Worm (Caenorhabditis elegans): ENCODE results near the gene sdz-36.
A peak's percentile ranks its signal among the peaks of the same experiment; 100 is the strongest.

Gene sdz-36

ce11 chrIV:9673206-9673605 is 17.5 kb upstream of the sdz-36 start:
- TF ChIP-seq lin-13 (GFP tag; optimal IDR thresholded peaks at IDR 0.05) (no peak), Y116A8C.19 (tag; optimal IDR thresholded peaks at IDR 0.05; ENCODE audit: borderline replicate concordance) (no peak), tlp-1 (tag; optimal IDR thresholded peaks at IDR 0.05) (no peak), blmp-1 (tag; optimal IDR thresholded peaks at IDR 0.05) (peak; percentile 30), lin-15B (tag; optimal IDR thresholded peaks at IDR 0.05) (no peak), ama-1 (optimal IDR thresholded peaks at IDR 0.05) (no peak), mep-1 (tag; optimal IDR thresholded peaks at IDR 0.05) (no peak), unc-30 (tag; optimal IDR thresholded peaks at IDR 0.05) (no peak), lsy-2 (tag; optimal IDR thresholded peaks at IDR 0.05) (no peak), dsc-1 (tag; optimal IDR thresholded peaks at IDR 0.05) (no peak), nhr-85 (tag) (peak; percentile 59), snpc-4 (tag; optimal IDR thresholded peaks at IDR 0.05) (no peak)

ce11 chrIV:9673683-9674336 is 16.9 kb upstream of the sdz-36 start:
- TF ChIP-seq nhr-237 (tag; optimal IDR thresholded peaks at IDR 0.05) (no peak), mep-1 (tag; optimal IDR thresholded peaks at IDR 0.05) (no peak), lin-15B (tag; optimal IDR thresholded peaks at IDR 0.05) (no peak), nhr-71 (tag; optimal IDR thresholded peaks at IDR 0.05) (peak; percentile 60), nhr-84 (tag; optimal IDR thresholded peaks at IDR 0.05) (no peak), sox-4 (tag; optimal IDR thresholded peaks at IDR 0.05) (peak; percentile 34), fkh-10 (GFP tag; optimal IDR thresholded peaks at IDR 0.05) (peak; percentile 57), egl-13 (tag; optimal IDR thresholded peaks at IDR 0.05) (peak; percentile 38), jun-1 (tag; optimal IDR thresholded peaks at IDR 0.05) (no peak), lin-35 (GFP tag; optimal IDR thresholded peaks at IDR 0.05) (no peak), xbp-1 (tag; optimal IDR thresholded peaks at IDR 0.05) (no peak), fkh-8 (tag; optimal IDR thresholded peaks at IDR 0.05) (peak; percentile 86), dsc-1 (tag; optimal IDR thresholded peaks at IDR 0.05) (peak; percentile 65), ztf-11 (tag; optimal IDR thresholded peaks at IDR 0.05) (no peak), nhr-85 (tag) (peak; percentile 82), skn-1 (tag; optimal IDR thresholded peaks at IDR 0.05) (no peak), aha-1 (tag; optimal IDR thresholded peaks at IDR 0.05) (no peak), nhr-47 (tag; optimal IDR thresholded peaks at IDR 0.05) (peak; percentile 42), nhr-20 (tag; optimal IDR thresholded peaks at IDR 0.05) (peak; percentile 87), grh-1 (GFP tag; IDR thresholded peaks at IDR 0.05) (no peak), lin-14 (GFP tag; optimal IDR thresholded peaks at IDR 0.05) (peak; percentile 53), dpl-1 (GFP tag; optimal IDR thresholded peaks at IDR 0.05) (no peak)

ce11 chrIV:9675572-9675971 is 15.2 kb upstream of the sdz-36 start, which contains the start of gene nhr-34:
TSS of gene nhr-34 (minus strand) at chrIV:9675672.
- peak in 1 of 2 experiments; percentile 10 for TF ChIP-seq lsy-2 (tag; optimal IDR thresholded peaks at IDR 0.05)
- no peak for TF ChIP-seq nhr-85 (tag)
- TF ChIP-seq mef-2 (tag; optimal IDR thresholded peaks at IDR 0.05), result no peak
- peak; percentile 8 for TF ChIP-seq blmp-1 (tag; optimal IDR thresholded peaks at IDR 0.05)
- TF ChIP-seq lin-14 (GFP tag; optimal IDR thresholded peaks at IDR 0.05), result peak; percentile 19

- TF ChIP-seq hpl-2 (GFP tag; optimal IDR thresholded peaks at IDR 0.05) (no peak), irx-1 (tag; optimal IDR thresholded peaks at IDR 0.05) (no peak), lin-35 (GFP tag; optimal IDR thresholded peaks at IDR 0.05) (peak in 1 of 2 experiments; percentile 58), sptf-1 (tag; optimal IDR thresholded peaks at IDR 0.05) (no peak), ceh-63 (GFP tag; optimal IDR thresholded peaks at IDR 0.05) (no peak), nhr-77 (tag; optimal IDR thresholded peaks at IDR 0.05) (no peak), lin-14 (GFP tag; optimal IDR thresholded peaks at IDR 0.05) (peak; percentile 24), elt-3 (tag; optimal IDR thresholded peaks at IDR 0.05) (no peak), mdl-1 (tag; optimal IDR thresholded peaks at IDR 0.05) (peak in 1 of 2 experiments; percentile 33), fkh-4 (tag; optimal IDR thresholded peaks at IDR 0.05; ENCODE audit: borderline replicate concordance) (no peak), mep-1 (tag; optimal IDR thresholded peaks at IDR 0.05) (no peak), elt-2 (tag; optimal IDR thresholded peaks at IDR 0.05) (peak; percentile 76), fkh-10 (GFP tag; optimal IDR thresholded peaks at IDR 0.05) (no peak), pag-3 (tag; optimal IDR thresholded peaks at IDR 0.05; ENCODE audit: borderline replicate concordance, insufficient read depth) (no peak), C34B4.2 (tag; optimal IDR thresholded peaks at IDR 0.05) (no peak), C16A3.4 (tag; optimal IDR thresholded peaks at IDR 0.05) (no peak), lin-39 (tag; optimal IDR thresholded peaks at IDR 0.05) (no peak), mef-2 (tag; optimal IDR thresholded peaks at IDR 0.05) (no peak), nhr-90 (tag; optimal IDR thresholded peaks at IDR 0.05; ENCODE audit: poor library complexity) (peak; percentile 38), unc-130 (tag; optimal IDR thresholded peaks at IDR 0.05) (no peak), nhr-84 (tag; optimal IDR thresholded peaks at IDR 0.05) (no peak), snu-23 (GFP tag; optimal IDR thresholded peaks at IDR 0.05) (peak; percentile 0), nhr-47 (tag; optimal IDR thresholded peaks at IDR 0.05) (no peak)
Observed at ce11 chrIV:9676535-9676934, 14.2 kb upstream of the sdz-36 start.

Data from whole organism, L1 larva.